Worm (Caenorhabditis elegans) whole organism, late embryonic: ENCODE data around the gene sprr-3.

Experiments used
- C08G9.2 ChIP-seq: sonication (generic microtip); optimal IDR thresholded peaks from 2 replicates; lab custom pipeline; 2016; ENCODE audit warnings: mild to moderate bottlenecking, missing genetic modification characterization, moderate library complexity, missing compliant biosample characterization
- ama-1 ChIP-seq: fragments of 150-350 bp; optimal IDR thresholded peaks from 2 replicates; lab custom pipeline; 2014
- dve-1 ChIP-seq: sonication (generic microtip); optimal IDR thresholded peaks from 2 replicates; lab custom pipeline; 2017; ENCODE audit warnings: antibody characterized with exemption, mild to moderate bottlenecking, missing genetic modification characterization, missing compliant biosample characterization
- fkh-10 ChIP-seq: fragments of 150-350 bp; optimal IDR thresholded peaks from 2 replicates; lab custom pipeline; 2014; ENCODE audit warnings: missing biosample characterization, missing genetic modification reagents, missing genetic modification characterization
- hlh-15 ChIP-seq: sonication (generic microtip); optimal IDR thresholded peaks from 2 replicates; lab custom pipeline; 2016; ENCODE audit warnings: missing genetic modification characterization, missing compliant biosample characterization
- lim-6 ChIP-seq: sonication (generic microtip); optimal IDR thresholded peaks from 2 replicates; lab custom pipeline; 2016; ENCODE audit warnings: missing genetic modification characterization, missing compliant biosample characterization
- nfya-1 ChIP-seq: sonication (generic microtip); optimal IDR thresholded peaks from 2 replicates; lab custom pipeline; 2017; ENCODE audit warnings: missing genetic modification characterization, mild to moderate bottlenecking, missing compliant biosample characterization, antibody characterized with exemption, moderate library complexity
- nhr-11 ChIP-seq: fragments of 150-350 bp; optimal IDR thresholded peaks from 2 replicates; lab custom pipeline; 2014; ENCODE audit warnings: missing biosample characterization, missing genetic modification characterization
- odd-2 ChIP-seq: sonication (generic microtip); optimal IDR thresholded peaks from 2 replicates; lab custom pipeline; 2017; ENCODE audit warnings: antibody characterized with exemption, mild to moderate bottlenecking, missing genetic modification characterization, missing compliant biosample characterization
- pat-9 ChIP-seq: fragments of 200-800 bp; sonication (Bioruptor generic); optimal IDR thresholded peaks from 2 replicates; lab custom pipeline; 2018; ENCODE audit warnings: mild to moderate bottlenecking, missing genetic modification characterization, moderate library complexity, missing compliant biosample characterization
- pax-1 ChIP-seq: fragments of 150-350 bp; optimal IDR thresholded peaks from 2 replicates; lab custom pipeline; 2014; ENCODE audit warnings: missing biosample characterization, missing genetic modification characterization
- ttx-3 ChIP-seq: sonication (generic microtip); optimal IDR thresholded peaks from 2 replicates; lab custom pipeline; 2016; ENCODE audit warnings: missing genetic modification reagents, missing genetic modification characterization, missing compliant biosample characterization
- zip-5 ChIP-seq: sonication (generic microtip); optimal IDR thresholded peaks from 2 replicates; lab custom pipeline; 2016; ENCODE audit warnings: missing genetic modification characterization, missing compliant biosample characterization

ce11 chrIV:2581483-2581882, 39.4 kb downstream of the sprr-3 start, which contains the start of gene nhr-242:
- TF ChIP-seq nfya-1 (tag; lab: Kevin White, UChicago): no peak
- TF ChIP-seq pat-9 (tag; lab: Kevin White, UChicago): no peak
- TF ChIP-seq nhr-11 (tag; lab: Kevin White, UChicago): no peak
- no peak for TF ChIP-seq ttx-3 (tag; lab: Kevin White, UChicago)
- TF ChIP-seq zip-5 (tag; lab: Kevin White, UChicago): no peak
- TF ChIP-seq pax-1: no peak
- TF ChIP-seq lim-6: no peak
- no peak for TF ChIP-seq odd-2 (tag; lab: Kevin White, UChicago)
- TF ChIP-seq C08G9.2 (tag; lab: Kevin White, UChicago): no peak
- TF ChIP-seq dve-1 (tag; lab: Kevin White, UChicago): no peak
- TF ChIP-seq fkh-10 (GFP tag; lab: Kevin White, UChicago): no peak
- no peak for TF ChIP-seq ama-1 (lab: Kevin White, UChicago)
- TF ChIP-seq hlh-15 (tag; lab: Kevin White, UChicago): no peak
